Fruit fly (Drosophila melanogaster) whole organism, embryonic: Measurements from ENCODE around the gene Pdhb.

Experiments used
- CG10366 ChIP-seq: fragments of 200-800 bp; sonication (Bioruptor generic); IDR thresholded peaks from 2 replicates; pipeline ENCODE4 v1.3.6; 2022; ENCODE audit warnings: missing biosample characterization, missing genetic modification characterization
- CG10979 ChIP-seq: fragments of 200-800 bp; sonication (Bioruptor generic); optimal IDR thresholded peaks from 2 replicates; lab custom pipeline; 2018; ENCODE audit warnings: missing biosample characterization, mild to moderate bottlenecking, missing genetic modification characterization, moderate library complexity
- CG12391 ChIP-seq: fragments of 200-800 bp; sonication (Bioruptor generic); optimal IDR thresholded peaks from 3 replicates; lab custom pipeline; 2018; ENCODE audit warnings: missing biosample characterization, mild to moderate bottlenecking, missing genetic modification characterization, moderate library complexity
- CG12769 ChIP-seq: fragments of 200-800 bp; sonication (Bioruptor generic); optimal IDR thresholded peaks from 2 replicates; lab custom pipeline; 2019; ENCODE audit warnings: missing biosample characterization, mild to moderate bottlenecking, missing genetic modification characterization, moderate library complexity
- CG1529 ChIP-seq: fragments of 200-800 bp; sonication (Bioruptor generic); optimal IDR thresholded peaks from 3 replicates; lab custom pipeline; 2018; ENCODE audit warnings: missing biosample characterization, missing genetic modification characterization
- CG17612 ChIP-seq: fragments of 200-800 bp; sonication (Bioruptor generic); IDR thresholded peaks from 2 replicates; pipeline ENCODE4 v1.3.6; 2022; ENCODE audit warnings: missing biosample characterization, missing genetic modification characterization
- CG18262 ChIP-seq: fragments of 200-800 bp; optimal IDR thresholded peaks from 3 replicates; lab custom pipeline; 2019; ENCODE audit warnings: missing biosample characterization, mild to moderate bottlenecking, missing genetic modification characterization, moderate library complexity
- CG18476 ChIP-seq: fragments of 200-800 bp; sonication (Bioruptor generic); optimal IDR thresholded peaks from 2 replicates; lab custom pipeline; 2016; ENCODE audit warnings: missing biosample characterization, mild to moderate bottlenecking, missing genetic modification characterization
- CG2889 ChIP-seq: fragments of 200-800 bp; sonication (Bioruptor generic); IDR thresholded peaks from 3 replicates; pipeline ENCODE4 v1.3.6; 2022; ENCODE audit warnings: missing biosample characterization, missing genetic modification characterization
- CG3281 ChIP-seq: fragments of 200-800 bp; sonication (Bioruptor generic); optimal IDR thresholded peaks from 3 replicates; lab custom pipeline; 2017; ENCODE audit warnings: missing biosample characterization, mild to moderate bottlenecking, missing genetic modification characterization
- CG3995 ChIP-seq: fragments of 200-800 bp; sonication (Bioruptor generic); optimal IDR thresholded peaks from 3 replicates; lab custom pipeline; 2016; ENCODE audit warnings: missing biosample characterization, missing genetic modification characterization
- CG7357 ChIP-seq: fragments of 200-800 bp; sonication (Bioruptor generic); IDR thresholded peaks from 3 replicates; pipeline ENCODE4 v1.3.6; 2022; ENCODE audit warnings: missing biosample characterization, missing genetic modification characterization
- CG7372 ChIP-seq: fragments of 200-800 bp; sonication (Bioruptor generic); IDR thresholded peaks from 2 replicates; pipeline ENCODE4 v1.3.6; 2022; ENCODE audit warnings: missing biosample characterization, missing genetic modification characterization
- Dbx ChIP-seq: fragments of 200-800 bp; sonication (Bioruptor generic); IDR thresholded peaks from 3 replicates; pipeline ENCODE4 v1.3.6; 2022; ENCODE audit warnings: missing biosample characterization, missing genetic modification characterization
- Dip2 ChIP-seq: fragments of 200-800 bp; sonication (Bioruptor generic); IDR thresholded peaks from 2 replicates; pipeline ENCODE4 v1.3.6; 2022; ENCODE audit warnings: missing biosample characterization, missing genetic modification characterization
- Dp ChIP-seq: fragments of 200-800 bp; sonication (Bioruptor generic); optimal IDR thresholded peaks from 2 replicates; lab custom pipeline; 2018; ENCODE audit warnings: missing biosample characterization, mild to moderate bottlenecking, missing genetic modification characterization, moderate library complexity
- ERR ChIP-seq: fragments of 200-800 bp; sonication (Bioruptor generic); optimal IDR thresholded peaks from 2 replicates; lab custom pipeline; 2016; ENCODE audit warnings: missing biosample characterization, missing genetic modification characterization
- HLH4C ChIP-seq: fragments of 200-800 bp; sonication (Bioruptor generic); IDR thresholded peaks from 3 replicates; pipeline ENCODE4 v1.3.6; 2022; ENCODE audit warnings: missing biosample characterization, missing genetic modification characterization; ENCODE audit not compliant: partially characterized antibody
- Jarid2 ChIP-seq: fragments of 200-800 bp; sonication (Bioruptor generic); optimal IDR thresholded peaks from 3 replicates; lab custom pipeline; 2017; ENCODE audit warnings: mild to moderate bottlenecking, missing biosample characterization, missing genetic modification reagents, missing genetic modification characterization
- Kr ChIP-seq: fragments of 200-800 bp; sonication (Bioruptor generic); optimal IDR thresholded peaks from 2 replicates; lab custom pipeline; 2017; ENCODE audit warnings: missing biosample characterization, mild to moderate bottlenecking, missing genetic modification characterization
- Spps ChIP-seq: fragments of 200-800 bp; sonication (Bioruptor generic); optimal IDR thresholded peaks from 2 replicates; lab custom pipeline; 2018; ENCODE audit warnings: missing biosample characterization, mild to moderate bottlenecking, missing genetic modification characterization
- Taf1 ChIP-seq: fragments of 200-800 bp; sonication (Bioruptor generic); IDR thresholded peaks from 2 replicates; pipeline ENCODE4 v1.3.6; 2022; ENCODE audit warnings: missing biosample characterization, missing genetic modification characterization
- YL-1 ChIP-seq: fragments of 200-800 bp; sonication (Bioruptor generic); optimal IDR thresholded peaks from 3 replicates; lab custom pipeline; 2017; ENCODE audit warnings: missing biosample characterization, mild to moderate bottlenecking, missing genetic modification characterization
- br ChIP-seq: fragments of >200 bp; optimal IDR thresholded peaks from 2 replicates; lab custom pipeline; 2017
- bsh ChIP-seq, 2 experiments: fragments of 200-800 bp; sonication (Bioruptor generic); optimal IDR thresholded peaks; 2 replicates each; lab custom pipeline; 2017 to 2018; ENCODE audit warnings: mild to moderate bottlenecking in 2 of 2, missing biosample characterization in 2 of 2, missing genetic modification characterization in 2 of 2, moderate library complexity in 1 of 2
- cato ChIP-seq: fragments of 200-800 bp; sonication (Bioruptor generic); optimal IDR thresholded peaks from 2 replicates; lab custom pipeline; 2016; ENCODE audit warnings: missing biosample characterization, missing genetic modification characterization, borderline replicate concordance
- ci ChIP-seq: fragments of 200-800 bp; sonication (Bioruptor generic); IDR thresholded peaks from 3 replicates; pipeline ENCODE4 v1.3.6; 2022; ENCODE audit warnings: missing biosample characterization, missing genetic modification characterization
- crp ChIP-seq, 2 experiments: fragments of 200-800 bp; sonication (Bioruptor generic); optimal IDR thresholded peaks; 2 replicates in 1 of 2; 3 replicates in 1 of 2; lab custom pipeline; 2017; ENCODE audit warnings: missing biosample characterization in 2 of 2, missing genetic modification characterization in 2 of 2, mild to moderate bottlenecking in 1 of 2, moderate library complexity in 1 of 2
- emc ChIP-seq: fragments of 200-800 bp; sonication (Bioruptor generic); optimal IDR thresholded peaks from 2 replicates; lab custom pipeline; 2016; ENCODE audit warnings: missing biosample characterization, missing genetic modification characterization
- eve ChIP-seq, 2 experiments: fragments of >200 bp; optimal IDR thresholded peaks; 2 replicates each; lab custom pipeline; 2017; ENCODE audit warnings: missing biosample characterization in 2 of 2, missing genetic modification characterization in 2 of 2
- fd102C ChIP-seq: fragments of 200-800 bp; sonication (Bioruptor generic); optimal IDR thresholded peaks from 2 replicates; lab custom pipeline; 2018; ENCODE audit warnings: missing biosample characterization, mild to moderate bottlenecking, missing genetic modification characterization, moderate library complexity
- fd64A ChIP-seq: fragments of 200-800 bp; sonication (Bioruptor generic); optimal IDR thresholded peaks from 3 replicates; lab custom pipeline; 2018; ENCODE audit warnings: missing biosample characterization, mild to moderate bottlenecking, missing genetic modification characterization
- fd96Cb ChIP-seq: fragments of 200-800 bp; sonication (Bioruptor generic); optimal IDR thresholded peaks from 2 replicates; lab custom pipeline; 2018; ENCODE audit warnings: missing biosample characterization, mild to moderate bottlenecking, missing genetic modification characterization, moderate library complexity
- gcm2 ChIP-seq: fragments of 200-800 bp; sonication (Bioruptor generic); optimal IDR thresholded peaks from 2 replicates; lab custom pipeline; 2016; ENCODE audit warnings: missing biosample characterization, missing genetic modification characterization
- hkb ChIP-seq, 2 experiments: fragments of 200-800 bp in 1 of 2; fragments of >200 bp in 1 of 2; sonication (Bioruptor generic) in 1 of 2; IDR thresholded peaks in 1 of 2; optimal IDR thresholded peaks in 1 of 2; 2 replicates each; pipeline versions ENCODE4 v1.3.6 to Lab custom; 2017 to 2022; ENCODE audit warnings: missing biosample characterization in 1 of 2, missing genetic modification characterization in 1 of 2
- nerfin-1 ChIP-seq: fragments of 200-800 bp; sonication (Bioruptor generic); optimal IDR thresholded peaks from 3 replicates; lab custom pipeline; 2019; ENCODE audit warnings: missing biosample characterization, mild to moderate bottlenecking, missing genetic modification characterization, moderate library complexity
- oc ChIP-seq: fragments of 200-800 bp; sonication (Bioruptor generic); optimal IDR thresholded peaks from 2 replicates; lab custom pipeline; 2018; ENCODE audit warnings: missing biosample characterization, mild to moderate bottlenecking, missing genetic modification characterization, moderate library complexity
- onecut ChIP-seq: fragments of 200-800 bp; sonication (Bioruptor generic); IDR thresholded peaks from 2 replicates; pipeline ENCODE4 v1.3.6; 2022; ENCODE audit warnings: missing biosample characterization, missing genetic modification characterization
- pan ChIP-seq, 4 experiments: fragments of >200 bp in 3 of 4; fragments of 200-800 bp in 1 of 4; sonication (Bioruptor generic) in 1 of 4; optimal IDR thresholded peaks in 3 of 4; IDR thresholded peaks in 1 of 4; 2 replicates each; pipeline versions ENCODE4 v1.3.6 to Lab custom; 2017 to 2022; ENCODE audit warnings: missing biosample characterization in 2 of 4, missing genetic modification characterization in 2 of 4, mixed read lengths in 1 of 4
- pros ChIP-seq: fragments of 200-800 bp; sonication (Bioruptor generic); optimal IDR thresholded peaks from 3 replicates; lab custom pipeline; 2019; ENCODE audit warnings: missing biosample characterization, mild to moderate bottlenecking, missing genetic modification characterization, moderate library complexity
- sens ChIP-seq: fragments of 200-800 bp; sonication (Bioruptor generic); peaks from one replicate; lab custom pipeline; 2016; ENCODE audit warnings: missing biosample characterization, missing genetic modification characterization
- slou ChIP-seq: fragments of 200-800 bp; sonication (Bioruptor generic); optimal IDR thresholded peaks from 3 replicates; lab custom pipeline; 2016; ENCODE audit warnings: missing biosample characterization, missing genetic modification characterization
- sob ChIP-seq: fragments of 200-800 bp; sonication (Bioruptor generic); IDR thresholded peaks from 2 replicates; pipeline ENCODE4 v1.3.6; 2022; ENCODE audit warnings: missing biosample characterization, missing genetic modification characterization
- ssp ChIP-seq: fragments of 200-800 bp; sonication (Bioruptor generic); IDR thresholded peaks from 2 replicates; pipeline ENCODE4 v1.3.6; 2022; ENCODE audit warnings: missing biosample characterization, missing genetic modification characterization
- sug ChIP-seq: fragments of 200-800 bp; optimal IDR thresholded peaks from 2 replicates; lab custom pipeline; 2019; ENCODE audit warnings: missing biosample characterization, mild to moderate bottlenecking, missing genetic modification characterization, moderate library complexity
- tap ChIP-seq: fragments of 200-800 bp; optimal IDR thresholded peaks from 3 replicates; lab custom pipeline; 2019; ENCODE audit warnings: missing biosample characterization, mild to moderate bottlenecking, missing genetic modification characterization, moderate library complexity
- tio ChIP-seq: fragments of 200-800 bp; sonication (Bioruptor generic); optimal IDR thresholded peaks from 2 replicates; lab custom pipeline; 2017; ENCODE audit warnings: missing biosample characterization, missing genetic modification characterization, inconsistent platforms
- tup ChIP-seq: fragments of 200-800 bp; sonication (Bioruptor generic); optimal IDR thresholded peaks from 2 replicates; lab custom pipeline; 2016; ENCODE audit warnings: missing biosample characterization, mild to moderate bottlenecking, missing genetic modification characterization, moderate library complexity
- zen ChIP-seq: fragments of 200-800 bp; sonication (Bioruptor generic); optimal IDR thresholded peaks from 3 replicates; lab custom pipeline; 2018; ENCODE audit warnings: missing biosample characterization, mild to moderate bottlenecking, missing genetic modification characterization, moderate library complexity
- zen2 ChIP-seq: fragments of 200-800 bp; sonication (Bioruptor generic); IDR thresholded peaks from 3 replicates; pipeline ENCODE4 v1.3.6; 2022; ENCODE audit warnings: missing biosample characterization, missing genetic modification characterization; ENCODE audit not compliant: partially characterized antibody

Pdhb gene

dm6 chr3R:29148072-29148471, 35.2 kb downstream of the Pdhb start, which contains the start of the genes CG11882 and Pglym78 (continued):
- TF ChIP-seq YL-1 (GFP tag; lab: Kevin White, UChicago) = peak; percentile 94
- TF ChIP-seq CG7372 = no peak; the same call in 1 of the 2 replicates
- peak; percentile 34; the same call in 1 of the 3 replicates for TF ChIP-seq zen2 (GFP tag; lab: Robert Waterston, UW)
- no peak for TF ChIP-seq br (lab: Kevin White, UChicago)
- peak; percentile 73 for TF ChIP-seq sug (tag; lab: Kevin White, UChicago)
- TF ChIP-seq eve (GFP tag; optimal IDR thresholded peaks at IDR 0.05; lab: Kevin White, UChicago) = no peak
- TF ChIP-seq CG18262 = no peak
- no peak for TF ChIP-seq CG12769 (tag; lab: Kevin White, UChicago)
- TF ChIP-seq Dip2 (GFP tag; lab: Robert Waterston, UW) = no peak
- no peak for TF ChIP-seq CG18476 (GFP tag; lab: Kevin White, UChicago)
- TF ChIP-seq cato = no peak
- TF ChIP-seq bsh (GFP tag; optimal IDR thresholded peaks at IDR 0.05; lab: Kevin White, UChicago) = no peak
- no peak for TF ChIP-seq pan (optimal IDR thresholded peaks at IDR 0.05; lab: Kevin White, UChicago)
- peak in 1 of 2 experiments; percentile 39 for TF ChIP-seq pan (GFP tag; optimal IDR thresholded peaks at IDR 0.05 in 1 of 2, IDR thresholded peaks at IDR 0.05 in 1 of 2)
- TF ChIP-seq Spps (tag; lab: Kevin White, UChicago) = no peak
- no peak for TF ChIP-seq hkb (optimal IDR thresholded peaks at IDR 0.05; lab: Kevin White, UChicago)
- no peak; the same call in 1 of the 2 replicates for TF ChIP-seq hkb (GFP tag; IDR thresholded peaks at IDR 0.05; lab: Robert Waterston, UW)
- no peak for TF ChIP-seq CG7357
- TF ChIP-seq CG2889 (GFP tag; lab: Robert Waterston, UW) = no peak
- TF ChIP-seq Dp = peak; percentile 76
- no peak for TF ChIP-seq zen (tag; lab: Kevin White, UChicago)
- no peak for TF ChIP-seq fd96Cb
- no peak for TF ChIP-seq CG10366 (GFP tag; lab: Robert Waterston, UW)
- peak; percentile 49 for TF ChIP-seq CG12391
- no peak for TF ChIP-seq CG3995
- TF ChIP-seq CG3281 (GFP tag; lab: Kevin White, UChicago) = no peak
- TF ChIP-seq ci (GFP tag; lab: Robert Waterston, UW) = peak; percentile 83
- TF ChIP-seq Taf1 (GFP tag; lab: Robert Waterston, UW) = no peak
- TF ChIP-seq oc (tag; lab: Kevin White, UChicago) = no peak
- no peak for TF ChIP-seq tio
- no peak for TF ChIP-seq CG10979 (tag; lab: Kevin White, UChicago)
- TF ChIP-seq crp (GFP tag; optimal IDR thresholded peaks at IDR 0.05; lab: Kevin White, UChicago) = peak in 1 of 2 experiments; percentile 73
- TF ChIP-seq fd64A (GFP tag; lab: Kevin White, UChicago) = no peak
- peak; percentile 68 for TF ChIP-seq sob (GFP tag; lab: Robert Waterston, UW)
- TF ChIP-seq fd102C (GFP tag; lab: Kevin White, UChicago) = no peak
- peak; percentile 28 for TF ChIP-seq nerfin-1 (tag; lab: Kevin White, UChicago)
- no peak for TF ChIP-seq Kr
- peak; percentile 31; the same call in 1 of the 2 replicates for TF ChIP-seq onecut (GFP tag; lab: Robert Waterston, UW)
- TF ChIP-seq gcm2 (GFP tag; lab: Kevin White, UChicago) = no peak
- TF ChIP-seq emc (GFP tag; lab: Kevin White, UChicago) = peak; percentile 28
- TF ChIP-seq ERR (GFP tag; lab: Kevin White, UChicago) = peak; percentile 100
- TF ChIP-seq Jarid2 (GFP tag; lab: Kevin White, UChicago) = no peak
- no peak for TF ChIP-seq slou (GFP tag; lab: Kevin White, UChicago)
- no peak for TF ChIP-seq tup
- no peak for TF ChIP-seq CG1529 (GFP tag; lab: Kevin White, UChicago)
- TF ChIP-seq pros (GFP tag; lab: Kevin White, UChicago) = peak; percentile 3
- peak; percentile 66; the same call in 2 of the 3 replicates for TF ChIP-seq Dbx (GFP tag; lab: Robert Waterston, UW)
- TF ChIP-seq ssp (GFP tag; lab: Robert Waterston, UW) = peak; percentile 35; the same call in 1 of the 2 replicates
- no peak for TF ChIP-seq tap (tag; lab: Kevin White, UChicago)
- no peak for TF ChIP-seq CG17612 (GFP tag; lab: Robert Waterston, UW)
- TF ChIP-seq sens (GFP tag; lab: Kevin White, UChicago) = peak; percentile 88
- TF ChIP-seq HLH4C (GFP tag; lab: Robert Waterston, UW) = peak; percentile 43; the same call in 1 of the 3 replicates
